Worm (Caenorhabditis elegans) whole organism, L3 larva: ENCODE results near the gene T21B4.3.

ENCODE experiments used
- R02D3.7 ChIP-seq: fragments of 150-350 bp; optimal IDR thresholded peaks from 2 replicates; lab custom pipeline; 2014; ENCODE audit warnings: missing biosample characterization, missing genetic modification characterization
- ZK546.5 ChIP-seq: sonication (generic microtip); optimal IDR thresholded peaks from 2 replicates; lab custom pipeline; 2017; ENCODE audit warnings: missing biosample characterization, missing genetic modification characterization
- ceh-16 ChIP-seq: sonication (generic microtip); optimal IDR thresholded peaks from 2 replicates; lab custom pipeline; 2017; ENCODE audit warnings: missing biosample characterization, missing genetic modification characterization
- ceh-82 ChIP-seq: fragments of 150-350 bp; optimal IDR thresholded peaks from 2 replicates; lab custom pipeline; 2014; ENCODE audit warnings: missing biosample characterization, missing genetic modification characterization
- ceh-9 ChIP-seq: sonication (generic microtip); optimal IDR thresholded peaks from 2 replicates; lab custom pipeline; 2018; ENCODE audit warnings: missing biosample characterization, missing genetic modification characterization
- egl-5 ChIP-seq: fragments of 150-350 bp; optimal IDR thresholded peaks from 2 replicates; lab custom pipeline; 2017; ENCODE audit warnings: missing biosample characterization, missing genetic modification reagents, missing genetic modification characterization, inconsistent platforms
- elt-1 ChIP-seq: fragments of 150-350 bp; optimal IDR thresholded peaks from 2 replicates; lab custom pipeline; 2014; ENCODE audit warnings: missing biosample characterization, missing genetic modification characterization
- elt-2 ChIP-seq: sonication (generic microtip); optimal IDR thresholded peaks from 2 replicates; lab custom pipeline; 2016; ENCODE audit warnings: missing genetic modification reagents, mild to moderate bottlenecking, missing genetic modification characterization, missing compliant biosample characterization
- elt-3 ChIP-seq, 3 experiments: fragments of 150-350 bp in 1 of 3; sonication (generic microtip) in 2 of 3; optimal IDR thresholded peaks; 2 replicates in 2 of 3; 4 replicates in 1 of 3; lab custom pipeline; 2014 to 2017; ENCODE audit warnings: missing biosample characterization in 3 of 3, missing genetic modification characterization in 3 of 3
- eor-1 ChIP-seq, 2 experiments: fragments of 150-350 bp; optimal IDR thresholded peaks; 2 replicates each; lab custom pipeline; 2014 to 2018; ENCODE audit warnings: missing biosample characterization in 2 of 2, missing genetic modification characterization in 2 of 2
- fkh-2 ChIP-seq: fragments of 150-350 bp; optimal IDR thresholded peaks from 2 replicates; lab custom pipeline; 2014; ENCODE audit warnings: missing biosample characterization, missing genetic modification reagents, missing genetic modification characterization
- lin-15B ChIP-seq: fragments of 150-350 bp; optimal IDR thresholded peaks from 2 replicates; lab custom pipeline; 2014; ENCODE audit warnings: missing biosample characterization, missing genetic modification characterization
- mml-1 ChIP-seq: fragments of 150-350 bp; sonication (generic microtip); optimal IDR thresholded peaks from 3 replicates; lab custom pipeline; 2014; ENCODE audit warnings: missing biosample characterization, missing genetic modification characterization
- nhr-11 ChIP-seq: fragments of 150-350 bp; optimal IDR thresholded peaks from 2 replicates; lab custom pipeline; 2014; ENCODE audit warnings: missing biosample characterization, missing genetic modification characterization
- nhr-12 ChIP-seq: fragments of 150-350 bp; optimal IDR thresholded peaks from 2 replicates; lab custom pipeline; 2014; ENCODE audit warnings: missing biosample characterization, missing genetic modification characterization
- nhr-237 ChIP-seq: fragments of 150-350 bp; optimal IDR thresholded peaks from 2 replicates; lab custom pipeline; 2014; ENCODE audit warnings: missing biosample characterization, missing genetic modification characterization
- nhr-25 ChIP-seq: sonication (generic microtip); optimal IDR thresholded peaks from 2 replicates; lab custom pipeline; 2017; ENCODE audit warnings: missing biosample characterization, missing genetic modification characterization
- nhr-43 ChIP-seq: sonication (generic microtip); optimal IDR thresholded peaks from 2 replicates; lab custom pipeline; 2016; ENCODE audit warnings: mild to moderate bottlenecking, missing genetic modification characterization, missing compliant biosample characterization; ENCODE audit not compliant: poor library complexity, severe bottlenecking
- nhr-67 ChIP-seq: fragments of 150-350 bp; optimal IDR thresholded peaks from 2 replicates; lab custom pipeline; 2014; ENCODE audit warnings: missing biosample characterization, missing genetic modification characterization
- nhr-76 ChIP-seq: fragments of 150-350 bp; sonication (generic microtip); optimal IDR thresholded peaks from 5 replicates; lab custom pipeline; 2014; ENCODE audit warnings: missing biosample characterization, missing genetic modification characterization
- nhr-77 ChIP-seq: fragments of 150-350 bp; optimal IDR thresholded peaks from 2 replicates; lab custom pipeline; 2014; ENCODE audit warnings: missing biosample characterization, missing genetic modification characterization
- pha-4 ChIP-seq: fragments of 150-350 bp; optimal IDR thresholded peaks from 2 replicates; lab custom pipeline; 2014; ENCODE audit warnings: missing biosample characterization, missing genetic modification reagents, missing genetic modification characterization
- pqm-1 ChIP-seq: fragments of 150-350 bp; optimal IDR thresholded peaks from 2 replicates; lab custom pipeline; 2017; ENCODE audit warnings: missing biosample characterization, missing genetic modification characterization, inconsistent platforms
- sea-2 ChIP-seq: fragments of 150-350 bp; sonication (generic microtip); optimal IDR thresholded peaks from 4 replicates; lab custom pipeline; 2014; ENCODE audit warnings: missing biosample characterization, missing genetic modification reagents, missing genetic modification characterization
- skn-1 ChIP-seq: fragments of 150-350 bp; optimal IDR thresholded peaks from 2 replicates; lab custom pipeline; 2014; ENCODE audit warnings: missing biosample characterization, missing genetic modification characterization
- snpc-4 ChIP-seq: fragments of 150-350 bp; optimal IDR thresholded peaks from 2 replicates; lab custom pipeline; 2014; ENCODE audit warnings: missing biosample characterization, missing genetic modification characterization
- tbx-2 ChIP-seq: sonication (generic microtip); optimal IDR thresholded peaks from 2 replicates; lab custom pipeline; 2016; ENCODE audit warnings: mild to moderate bottlenecking, missing genetic modification characterization, missing compliant biosample characterization
- unc-39 ChIP-seq: sonication (generic microtip); optimal IDR thresholded peaks from 4 replicates; lab custom pipeline; 2017; ENCODE audit warnings: missing biosample characterization, missing genetic modification characterization
- unc-62 ChIP-seq: fragments of 150-350 bp; sonication (generic microtip); optimal IDR thresholded peaks from 4 replicates; lab custom pipeline; 2014; ENCODE audit warnings: missing biosample characterization, missing genetic modification reagents, missing genetic modification characterization
- ztf-11 ChIP-seq: fragments of 150-350 bp; optimal IDR thresholded peaks from 2 replicates; lab custom pipeline; 2014; ENCODE audit warnings: missing biosample characterization, missing genetic modification characterization
- ztf-4 ChIP-seq: fragments of 150-350 bp; optimal IDR thresholded peaks from 2 replicates; lab custom pipeline; 2014; ENCODE audit warnings: missing biosample characterization, missing genetic modification characterization

T21B4.3 gene

ce11 chrII:12494067-12494477 is 2.8 kb downstream of the T21B4.3 start:
- TF ChIP-seq mml-1 (tag; lab: Kevin White, UChicago): no peak

ce11 chrII:12491936-12492335 is 4.9 kb downstream of the T21B4.3 start, which contains the start of gene srz-6:
Gene srz-6 (plus strand): TSS chrII:12492236.
- TF ChIP-seq unc-39: no peak
- no peak for TF ChIP-seq ceh-82 (tag; lab: Kevin White, UChicago)
- TF ChIP-seq tbx-2: no peak

- TF ChIP-seq elt-1 (tag; lab: Kevin White, UChicago) (no peak), eor-1 (tag; optimal IDR thresholded peaks at IDR 0.05; lab: Kevin White, UChicago) (no peak), nhr-12 (tag; lab: Kevin White, UChicago) (no peak), skn-1 (no peak), nhr-237 (tag; lab: Kevin White, UChicago) (no peak), nhr-11 (tag; lab: Kevin White, UChicago) (no peak), nhr-77 (tag; lab: Kevin White, UChicago) (no peak), lin-15B (tag; lab: Kevin White, UChicago) (no peak), elt-3 (tag; optimal IDR thresholded peaks at IDR 0.05; lab: Kevin White, UChicago) (no peak), pha-4 (tag; lab: Kevin White, UChicago) (no peak), nhr-67 (tag; lab: Kevin White, UChicago) (no peak), R02D3.7 (no peak), ceh-9 (tag; lab: Kevin White, UChicago) (no peak), ZK546.5 (tag; lab: Kevin White, UChicago) (no peak)
These were observed 7.0 kb downstream of the T21B4.3 start, which contains the start of gene T21B4.15 for ce11 chrII:12489903-12490302. Gene T21B4.15 (plus strand): TSS chrII:12490203.

ce11 chrII:12488810-12489209 is 8.1 kb downstream of the T21B4.3 start:
- TF ChIP-seq ceh-16 (tag; lab: Kevin White, UChicago) (no peak), elt-2 (tag; lab: Kevin White, UChicago) (no peak), ceh-82 (tag; lab: Kevin White, UChicago) (no peak)

- TF ChIP-seq snpc-4 (tag; lab: Kevin White, UChicago): no peak
- no peak for TF ChIP-seq unc-39
- TF ChIP-seq ztf-4 (tag; lab: Kevin White, UChicago): no peak
These were observed 11.8 kb downstream of the T21B4.3 start, which contains the start of gene F15A4.10 for ce11 chrII:12485060-12485459. Gene F15A4.10 (minus strand): TSS chrII:12485160.

- TF ChIP-seq pqm-1 (tag; lab: Kevin White, UChicago) (no peak), nhr-76 (tag; lab: Kevin White, UChicago) (no peak), unc-39 (no peak)
These were observed 14.3 kb downstream of the T21B4.3 start, which contains the start of gene fbxb-102 for ce11 chrII:12482622-12483021. Gene fbxb-102 (plus strand): TSS chrII:12482922.

- TF ChIP-seq pha-4 (tag; lab: Kevin White, UChicago) (no peak), ZK546.5 (tag; lab: Kevin White, UChicago) (no peak), ztf-11 (tag; lab: Kevin White, UChicago) (no peak), unc-62 (GFP tag; lab: Kevin White, UChicago) (no peak), nhr-11 (tag; lab: Kevin White, UChicago) (no peak), tbx-2 (no peak), fkh-2 (no peak), egl-5 (tag; lab: Kevin White, UChicago) (no peak), sea-2 (GFP tag; lab: Kevin White, UChicago) (no peak)
These were observed 15.2 kb downstream of the T21B4.3 start for ce11 chrII:12481645-12482044.

- TF ChIP-seq nhr-25 (tag; lab: Kevin White, UChicago) (no peak), mml-1 (tag; lab: Kevin White, UChicago) (no peak), skn-1 (no peak), elt-3 (tag; optimal IDR thresholded peaks at IDR 0.05; lab: Kevin White, UChicago) (no peak), pqm-1 (tag; lab: Kevin White, UChicago) (no peak), sea-2 (GFP tag; lab: Kevin White, UChicago) (no peak), ztf-4 (tag; lab: Kevin White, UChicago) (no peak), nhr-11 (tag; lab: Kevin White, UChicago) (no peak), nhr-43 (tag; lab: Kevin White, UChicago) (no peak), nhr-12 (tag; lab: Kevin White, UChicago) (no peak)
These were observed 16.1 kb downstream of the T21B4.3 start, which contains the start of gene arrd-9 for ce11 chrII:12480811-12481210. Gene arrd-9 (minus strand): TSS chrII:12480911.
